Worm (Caenorhabditis elegans) whole organism, late embryonic: ENCODE results near the gene C29F5.1.

Experiments used
- C08G9.2 ChIP-seq: sonication (generic microtip); optimal IDR thresholded peaks from 2 replicates; lab custom pipeline; 2016; ENCODE audit warnings: mild to moderate bottlenecking, missing genetic modification characterization, moderate library complexity, missing compliant biosample characterization
- C38D4.7 ChIP-seq: fragments of 200-800 bp; sonication (Bioruptor generic); optimal IDR thresholded peaks from 2 replicates; lab custom pipeline; 2018; ENCODE audit warnings: mild to moderate bottlenecking, missing genetic modification characterization, moderate library complexity, missing compliant biosample characterization
- K02D7.2 ChIP-seq: sonication (generic microtip); optimal IDR thresholded peaks from 2 replicates; lab custom pipeline; 2017; ENCODE audit warnings: mild to moderate bottlenecking, missing genetic modification characterization, missing compliant biosample characterization
- Y22D7AL.16 ChIP-seq: sonication (generic microtip); optimal IDR thresholded peaks from 2 replicates; lab custom pipeline; 2016; ENCODE audit warnings: missing genetic modification characterization, missing compliant biosample characterization
- ahr-1 ChIP-seq: sonication (generic microtip); optimal IDR thresholded peaks from 2 replicates; lab custom pipeline; 2016; ENCODE audit warnings: missing genetic modification characterization, missing compliant biosample characterization
- ama-1 ChIP-seq: fragments of 150-350 bp; optimal IDR thresholded peaks from 2 replicates; lab custom pipeline; 2014
- ceh-14 ChIP-seq: sonication (generic microtip); optimal IDR thresholded peaks from 2 replicates; lab custom pipeline; 2016; ENCODE audit warnings: missing genotype, missing genetic modification characterization, missing compliant biosample characterization
- ceh-18 ChIP-seq: sonication (generic microtip); optimal IDR thresholded peaks from 2 replicates; lab custom pipeline; 2016; ENCODE audit warnings: missing genetic modification characterization, missing compliant biosample characterization
- ceh-24 ChIP-seq: sonication (generic microtip); optimal IDR thresholded peaks from 2 replicates; lab custom pipeline; 2016; ENCODE audit warnings: mild to moderate bottlenecking, missing genetic modification characterization, missing compliant biosample characterization
- ceh-45 ChIP-seq: fragments of 200-800 bp; sonication (Bioruptor generic); IDR thresholded peaks from 2 replicates; pipeline ENCODE4 v1.3.6; 2022; ENCODE audit warnings: missing genetic modification reagents, missing genetic modification characterization, missing compliant biosample characterization
- ceh-48 ChIP-seq: sonication (generic microtip); optimal IDR thresholded peaks from 2 replicates; lab custom pipeline; 2016; ENCODE audit warnings: missing genetic modification characterization, inconsistent platforms, missing compliant biosample characterization
- ceh-6 ChIP-seq: fragments of 200-800 bp; sonication (Bioruptor generic); optimal IDR thresholded peaks from 2 replicates; lab custom pipeline; 2018; ENCODE audit warnings: mild to moderate bottlenecking, missing genetic modification characterization, missing compliant biosample characterization
- ceh-9 ChIP-seq: sonication (generic microtip); optimal IDR thresholded peaks from 2 replicates; lab custom pipeline; 2016; ENCODE audit warnings: mild to moderate bottlenecking, missing genetic modification characterization, inconsistent platforms, missing compliant biosample characterization
- dmd-4 ChIP-seq: sonication (generic microtip); optimal IDR thresholded peaks from 2 replicates; lab custom pipeline; 2016; ENCODE audit warnings: borderline replicate concordance, missing genetic modification characterization, missing compliant biosample characterization
- elt-4 ChIP-seq: sonication (generic microtip); optimal IDR thresholded peaks from 2 replicates; lab custom pipeline; 2016; ENCODE audit warnings: missing genetic modification characterization, missing compliant biosample characterization
- eyg-1 ChIP-seq: sonication (generic microtip); optimal IDR thresholded peaks from 2 replicates; lab custom pipeline; 2016; ENCODE audit warnings: missing genotype, missing genetic modification characterization, missing compliant biosample characterization
- fax-1 ChIP-seq: sonication (generic microtip); optimal IDR thresholded peaks from 2 replicates; lab custom pipeline; 2016; ENCODE audit warnings: missing genotype, missing genetic modification characterization, missing compliant biosample characterization
- fkh-6 ChIP-seq: sonication (generic microtip); optimal IDR thresholded peaks from 2 replicates; lab custom pipeline; 2016; ENCODE audit warnings: missing genetic modification characterization, missing compliant biosample characterization
- hlh-13 ChIP-seq: fragments of 200-800 bp; sonication (Bioruptor generic); optimal IDR thresholded peaks from 2 replicates; lab custom pipeline; 2018; ENCODE audit warnings: mild to moderate bottlenecking, missing genetic modification characterization, missing compliant biosample characterization
- hlh-6 ChIP-seq: sonication (generic microtip); optimal IDR thresholded peaks from 2 replicates; lab custom pipeline; 2016; ENCODE audit warnings: missing genotype, missing genetic modification characterization, missing compliant biosample characterization
- hlh-8 ChIP-seq: sonication (generic microtip); optimal IDR thresholded peaks from 2 replicates; lab custom pipeline; 2016; ENCODE audit warnings: missing genotype, missing genetic modification characterization, missing compliant biosample characterization
- lim-6 ChIP-seq: sonication (generic microtip); optimal IDR thresholded peaks from 2 replicates; lab custom pipeline; 2016; ENCODE audit warnings: missing genetic modification characterization, missing compliant biosample characterization
- mec-3 ChIP-seq: sonication (generic microtip); optimal IDR thresholded peaks from 2 replicates; lab custom pipeline; 2016; ENCODE audit warnings: borderline replicate concordance, missing genetic modification characterization, missing compliant biosample characterization
- nhr-232 ChIP-seq: sonication (generic microtip); optimal IDR thresholded peaks from 2 replicates; lab custom pipeline; 2016; ENCODE audit warnings: missing genetic modification characterization, missing compliant biosample characterization
- pag-3 ChIP-seq: sonication (generic microtip); optimal IDR thresholded peaks from 2 replicates; lab custom pipeline; 2016; ENCODE audit warnings: missing compliant biosample characterization, missing genetic modification characterization, borderline replicate concordance
- pros-1 ChIP-seq: fragments of 150-350 bp; optimal IDR thresholded peaks from 2 replicates; lab custom pipeline; 2014; ENCODE audit warnings: missing biosample characterization, missing genetic modification reagents, missing genetic modification characterization
- rnt-1 ChIP-seq: sonication (generic microtip); optimal IDR thresholded peaks from 2 replicates; lab custom pipeline; 2016; ENCODE audit warnings: missing genetic modification characterization, missing compliant biosample characterization
- sox-4 ChIP-seq: sonication (generic microtip); optimal IDR thresholded peaks from 2 replicates; lab custom pipeline; 2017; ENCODE audit warnings: mild to moderate bottlenecking, missing genetic modification characterization, inconsistent platforms, missing compliant biosample characterization
- tbx-2 ChIP-seq: sonication (generic microtip); optimal IDR thresholded peaks from 2 replicates; lab custom pipeline; 2016; ENCODE audit warnings: missing genetic modification characterization, missing compliant biosample characterization
- tbx-7 ChIP-seq: sonication (generic microtip); optimal IDR thresholded peaks from 2 replicates; lab custom pipeline; 2016; ENCODE audit warnings: missing genotype, missing genetic modification characterization, missing compliant biosample characterization
- unc-3 ChIP-seq, 2 experiments: fragments of 200-800 bp in 1 of 2; sonication (Bioruptor generic) in 1 of 2; sonication (generic microtip) in 1 of 2; conservative IDR thresholded peaks in 1 of 2; optimal IDR thresholded peaks in 1 of 2; 2 replicates each; pipeline versions ENCODE4 v1.3.6 to Lab custom; 2016 to 2022; ENCODE audit warnings: missing compliant biosample characterization in 2 of 2, missing genetic modification characterization in 2 of 2, missing genetic modification reagents in 1 of 2
- unc-42 ChIP-seq: sonication (generic microtip); optimal IDR thresholded peaks from 2 replicates; lab custom pipeline; 2016; ENCODE audit warnings: missing genotype, missing genetic modification characterization, missing compliant biosample characterization
- unc-55 ChIP-seq: sonication (generic microtip); optimal IDR thresholded peaks from 2 replicates; lab custom pipeline; 2017; ENCODE audit warnings: missing biosample characterization, missing genetic modification reagents, missing genetic modification characterization
- zip-5 ChIP-seq: sonication (generic microtip); optimal IDR thresholded peaks from 2 replicates; lab custom pipeline; 2016; ENCODE audit warnings: missing genetic modification characterization, missing compliant biosample characterization

C29F5.1 gene

ce11 chrII:6273916-6274315 lies 29.4 kb upstream of the C29F5.1 start, which contains the start of gene bpl-1:
TSS of gene bpl-1 (plus strand) at chrII:6274216.
- TF ChIP-seq ceh-9 (tag; lab: Kevin White, UChicago) (no peak), unc-42 (tag; lab: Kevin White, UChicago) (peak; percentile 25)

- no peak for TF ChIP-seq C08G9.2 (tag; lab: Kevin White, UChicago)
- TF ChIP-seq K02D7.2 (tag; lab: Kevin White, UChicago): no peak
- no peak for TF ChIP-seq unc-55 (GFP tag; lab: Kevin White, UChicago)
- TF ChIP-seq tbx-7 (tag; lab: Kevin White, UChicago): no peak
- TF ChIP-seq rnt-1: no peak
- no peak for TF ChIP-seq tbx-2
- no peak for TF ChIP-seq eyg-1 (tag; lab: Kevin White, UChicago)
- TF ChIP-seq ceh-48 (tag; lab: Kevin White, UChicago): no peak
- no peak for TF ChIP-seq fax-1 (tag; lab: Kevin White, UChicago)
- no peak for TF ChIP-seq mec-3 (tag; lab: Kevin White, UChicago)
- no peak for TF ChIP-seq ceh-9 (tag; lab: Kevin White, UChicago)
- TF ChIP-seq ceh-14 (tag; lab: Kevin White, UChicago): no peak
- no peak for TF ChIP-seq hlh-6 (tag; lab: Kevin White, UChicago)
- TF ChIP-seq nhr-232 (tag; lab: Kevin White, UChicago): no peak
- TF ChIP-seq zip-5 (tag; lab: Kevin White, UChicago): no peak
- TF ChIP-seq elt-4 (tag; lab: Kevin White, UChicago): no peak
- TF ChIP-seq hlh-8 (tag; lab: Kevin White, UChicago): no peak
Measured at ce11 chrII:6281002-6281401, 22.3 kb upstream of the C29F5.1 start, which contains the start of gene scly-1. TSS of gene scly-1 (minus strand) at chrII:6281102.

ce11 chrII:6281903-6282302 lies 21.4 kb upstream of the C29F5.1 start:
- TF ChIP-seq ceh-6 (GFP tag; lab: Kevin White, UChicago) (no peak), sox-4 (tag; lab: Kevin White, UChicago) (no peak), ahr-1 (no peak)
- TF ChIP-seq, all 69 proteins: peak for 0

ce11 chrII:6283074-6283473 lies 20.3 kb upstream of the C29F5.1 start, which contains the start of gene F13H8.1:
TSS of gene F13H8.1 (plus strand) at chrII:6283384.
- TF ChIP-seq Y22D7AL.16 (tag; lab: Kevin White, UChicago): no peak
- TF ChIP-seq hlh-13 (GFP tag; lab: Kevin White, UChicago): no peak
- no peak for TF ChIP-seq ceh-18 (tag; lab: Kevin White, UChicago)
- TF ChIP-seq pros-1: no peak
- no peak for TF ChIP-seq K02D7.2 (tag; lab: Kevin White, UChicago)
- TF ChIP-seq ama-1 (lab: Kevin White, UChicago): no peak
- TF ChIP-seq ceh-45 (GFP tag; lab: Robert Waterston, UW): no peak
- TF ChIP-seq fax-1 (tag; lab: Kevin White, UChicago): no peak
- no peak for TF ChIP-seq pag-3 (tag; lab: Kevin White, UChicago)
- TF ChIP-seq C38D4.7 (GFP tag; lab: Kevin White, UChicago): no peak
- TF ChIP-seq ceh-24: no peak
- no peak for TF ChIP-seq tbx-7 (tag; lab: Kevin White, UChicago)

ce11 chrII:6286865-6287264 lies 16.5 kb upstream of the C29F5.1 start, which contains the start of gene F13H8.6:
TSS of gene F13H8.6 (minus strand) at chrII:6286965.
- TF ChIP-seq unc-3 (GFP tag; conservative IDR thresholded peaks at IDR 0.05; lab: Robert Waterston, UW) (no peak), unc-3 (tag; optimal IDR thresholded peaks at IDR 0.05; lab: Kevin White, UChicago) (no peak), fkh-6 (tag; lab: Kevin White, UChicago) (no peak)

- no peak for TF ChIP-seq C08G9.2 (tag; lab: Kevin White, UChicago)
- TF ChIP-seq dmd-4 (tag; lab: Kevin White, UChicago): no peak
- no peak for TF ChIP-seq lim-6 (tag; lab: Kevin White, UChicago)
Measured at ce11 chrII:6288104-6288503, 15.2 kb upstream of the C29F5.1 start.
